Fruit fly (Drosophila melanogaster) whole organism, embryonic: Measurements from ENCODE around the gene CG11426.
A peak's percentile ranks its signal among the peaks of the same experiment; 100 is the strongest.

ENCODE experiments used
- CG10565 ChIP-seq: fragments of 200-800 bp; sonication (Bioruptor generic); optimal IDR thresholded peaks from 3 replicates; lab custom pipeline; 2016; ENCODE audit warnings: missing biosample characterization, mild to moderate bottlenecking, missing genetic modification characterization
- CG14014 ChIP-seq: fragments of 200-800 bp; sonication (Bioruptor generic); IDR thresholded peaks from 2 replicates; pipeline ENCODE4 v1.3.6; 2022; ENCODE audit warnings: missing biosample characterization, missing genetic modification characterization
- CG14441 ChIP-seq: fragments of 200-800 bp; sonication (Bioruptor generic); IDR thresholded peaks from 2 replicates; pipeline ENCODE4 v1.3.6; 2022; ENCODE audit warnings: missing biosample characterization, missing genetic modification characterization
- CG17912 ChIP-seq: fragments of 200-800 bp; sonication (Bioruptor generic); optimal IDR thresholded peaks from 2 replicates; lab custom pipeline; 2018; ENCODE audit warnings: missing biosample characterization, mild to moderate bottlenecking, missing genetic modification characterization
- CG18262 ChIP-seq: fragments of 200-800 bp; optimal IDR thresholded peaks from 3 replicates; lab custom pipeline; 2019; ENCODE audit warnings: missing biosample characterization, mild to moderate bottlenecking, missing genetic modification characterization, moderate library complexity
- CG18476 ChIP-seq: fragments of 200-800 bp; sonication (Bioruptor generic); optimal IDR thresholded peaks from 2 replicates; lab custom pipeline; 2016; ENCODE audit warnings: missing biosample characterization, mild to moderate bottlenecking, missing genetic modification characterization
- CG2199 ChIP-seq: fragments of 200-800 bp; sonication (Bioruptor generic); IDR thresholded peaks from 3 replicates; pipeline ENCODE4 v1.3.6; 2022; ENCODE audit warnings: missing biosample characterization, missing genetic modification characterization
- CG2889 ChIP-seq: fragments of 200-800 bp; sonication (Bioruptor generic); IDR thresholded peaks from 3 replicates; pipeline ENCODE4 v1.3.6; 2022; ENCODE audit warnings: missing biosample characterization, missing genetic modification characterization
- CG31365 ChIP-seq: fragments of 200-800 bp; sonication (Bioruptor generic); optimal IDR thresholded peaks from 2 replicates; lab custom pipeline; 2018; ENCODE audit warnings: missing biosample characterization, mild to moderate bottlenecking, missing genetic modification characterization
- CG32532 ChIP-seq: fragments of 200-800 bp; sonication (Bioruptor generic); IDR thresholded peaks from 2 replicates; pipeline ENCODE4 v1.3.6; 2022; ENCODE audit warnings: missing biosample characterization, missing genetic modification characterization
- CG34376 ChIP-seq: fragments of 200-800 bp; sonication (Bioruptor generic); optimal IDR thresholded peaks from 2 replicates; lab custom pipeline; 2018; ENCODE audit warnings: missing biosample characterization, mild to moderate bottlenecking, missing genetic modification characterization
- CG6272 ChIP-seq: fragments of 200-800 bp; sonication (Bioruptor generic); IDR thresholded peaks from 2 replicates; pipeline ENCODE4 v1.3.6; 2022; ENCODE audit warnings: missing biosample characterization, missing genetic modification characterization
- CG8290 ChIP-seq, 3 experiments: fragments of 200-800 bp; sonication (Bioruptor generic); optimal IDR thresholded peaks; 2 replicates each; lab custom pipeline; 2016 to 2019; ENCODE audit warnings: missing biosample characterization in 3 of 3, missing genetic modification characterization in 3 of 3, mild to moderate bottlenecking in 2 of 3, moderate library complexity in 1 of 3
- CG8388 ChIP-seq: fragments of 200-800 bp; sonication (Bioruptor generic); optimal IDR thresholded peaks from 2 replicates; lab custom pipeline; 2019; ENCODE audit warnings: missing biosample characterization, mild to moderate bottlenecking, missing genetic modification characterization, moderate library complexity
- CG8944 ChIP-seq: fragments of 200-800 bp; sonication (Bioruptor generic); optimal IDR thresholded peaks from 3 replicates; lab custom pipeline; 2016; ENCODE audit warnings: missing biosample characterization, missing genetic modification characterization
- CG9437 ChIP-seq: fragments of 200-800 bp; sonication (Bioruptor generic); optimal IDR thresholded peaks from 2 replicates; lab custom pipeline; 2018; ENCODE audit warnings: missing biosample characterization, mild to moderate bottlenecking, missing genetic modification characterization
- Dfd ChIP-seq, 2 experiments: fragments of >200 bp; optimal IDR thresholded peaks; 2 replicates each; lab custom pipeline; 2017; ENCODE audit warnings: missing biosample characterization in 2 of 2, missing genetic modification characterization in 2 of 2
- Dref ChIP-seq: fragments of 200-800 bp; sonication (Bioruptor generic); IDR thresholded peaks from 2 replicates; pipeline ENCODE4 v1.3.6; 2022; ENCODE audit warnings: missing biosample characterization, missing genetic modification characterization
- Ets65A ChIP-seq: fragments of 200-800 bp; sonication (Bioruptor generic); peaks from one replicate; lab custom pipeline; 2016; ENCODE audit warnings: missing biosample characterization, missing genetic modification characterization
- Fer1 ChIP-seq: fragments of 200-800 bp; sonication (Bioruptor generic); optimal IDR thresholded peaks from 2 replicates; lab custom pipeline; 2017; ENCODE audit warnings: missing biosample characterization, mild to moderate bottlenecking, missing genetic modification characterization
- Hr78 ChIP-seq, 2 experiments: fragments of 200-800 bp in 1 of 2; fragments of >200 bp in 1 of 2; sonication (Bioruptor generic) in 1 of 2; optimal IDR thresholded peaks; 2 replicates each; lab custom pipeline; 2017 to 2019; ENCODE audit warnings: missing biosample characterization in 2 of 2, missing genetic modification characterization in 2 of 2, mild to moderate bottlenecking in 1 of 2, moderate library complexity in 1 of 2
- Poxn ChIP-seq: fragments of 200-800 bp; sonication (Bioruptor generic); IDR thresholded peaks from 2 replicates; pipeline ENCODE4 v1.3.6; 2022; ENCODE audit warnings: missing biosample characterization, missing genetic modification characterization
- cad ChIP-seq: fragments of >200 bp; optimal IDR thresholded peaks from 2 replicates; lab custom pipeline; 2017; ENCODE audit warnings: missing biosample characterization, missing genetic modification characterization
- caup ChIP-seq: fragments of 200-800 bp; sonication (Bioruptor generic); optimal IDR thresholded peaks from 3 replicates; lab custom pipeline; 2017; ENCODE audit warnings: missing biosample characterization, mild to moderate bottlenecking, missing genetic modification characterization, moderate library complexity; ENCODE audit not compliant: severe bottlenecking
- cwo ChIP-seq: fragments of 200-800 bp; sonication (Bioruptor generic); optimal IDR thresholded peaks from 3 replicates; lab custom pipeline; 2017; ENCODE audit warnings: missing biosample characterization, missing genetic modification characterization, mild to moderate bottlenecking, moderate library complexity, missing genetic modification reagents
- dysf ChIP-seq: fragments of 200-800 bp; sonication (Bioruptor generic); IDR thresholded peaks from 3 replicates; pipeline ENCODE4 v1.3.6; 2022; ENCODE audit warnings: missing biosample characterization, missing genetic modification characterization
- emc ChIP-seq: fragments of 200-800 bp; sonication (Bioruptor generic); optimal IDR thresholded peaks from 2 replicates; lab custom pipeline; 2016; ENCODE audit warnings: missing biosample characterization, missing genetic modification characterization
- esg ChIP-seq: fragments of 200-800 bp; sonication (Bioruptor generic); conservative IDR thresholded peaks from 2 replicates; pipeline ENCODE4 v1.3.6; 2022; ENCODE audit warnings: missing biosample characterization, missing genetic modification characterization
- fru ChIP-seq: fragments of >200 bp; optimal IDR thresholded peaks from 2 replicates; lab custom pipeline; 2017
- hth ChIP-seq: fragments of >200 bp; optimal IDR thresholded peaks from 2 replicates; lab custom pipeline; 2017; ENCODE audit warnings: inconsistent platforms
- onecut ChIP-seq: fragments of 200-800 bp; sonication (Bioruptor generic); IDR thresholded peaks from 2 replicates; pipeline ENCODE4 v1.3.6; 2022; ENCODE audit warnings: missing biosample characterization, missing genetic modification characterization
- pan ChIP-seq, 4 experiments: fragments of >200 bp in 3 of 4; fragments of 200-800 bp in 1 of 4; sonication (Bioruptor generic) in 1 of 4; optimal IDR thresholded peaks in 3 of 4; IDR thresholded peaks in 1 of 4; 2 replicates each; pipeline versions ENCODE4 v1.3.6 to Lab custom; 2017 to 2022; ENCODE audit warnings: missing biosample characterization in 2 of 4, missing genetic modification characterization in 2 of 4, mixed read lengths in 1 of 4
- peb ChIP-seq: fragments of 200-800 bp; sonication (Bioruptor generic); IDR thresholded peaks from 2 replicates; pipeline ENCODE4 v1.3.6; 2022; ENCODE audit warnings: missing biosample characterization, missing genetic modification characterization
- pros ChIP-seq: fragments of 200-800 bp; sonication (Bioruptor generic); optimal IDR thresholded peaks from 3 replicates; lab custom pipeline; 2019; ENCODE audit warnings: missing biosample characterization, mild to moderate bottlenecking, missing genetic modification characterization, moderate library complexity
- ro ChIP-seq: fragments of 200-800 bp; sonication (Bioruptor generic); IDR thresholded peaks from 2 replicates; pipeline ENCODE4 v1.3.6; 2022; ENCODE audit warnings: missing biosample characterization, missing genetic modification characterization
- sd ChIP-seq: fragments of 200-800 bp; sonication (Bioruptor generic); optimal IDR thresholded peaks from 3 replicates; lab custom pipeline; 2018; ENCODE audit warnings: missing biosample characterization, mild to moderate bottlenecking, missing genetic modification characterization, moderate library complexity
- tup ChIP-seq: fragments of 200-800 bp; sonication (Bioruptor generic); optimal IDR thresholded peaks from 2 replicates; lab custom pipeline; 2016; ENCODE audit warnings: missing biosample characterization, mild to moderate bottlenecking, missing genetic modification characterization, moderate library complexity

Gene CG11426

dm6 chr3L:22471586-22472291 is 1.4 kb downstream of the CG11426 start (continued):
- TF ChIP-seq caup (GFP tag; lab: Kevin White, UChicago) (peak; percentile 78), pros (GFP tag; lab: Kevin White, UChicago) (no peak), CG8388 (GFP tag; lab: Kevin White, UChicago) (peak; percentile 30), tup (GFP tag; lab: Kevin White, UChicago) (no peak), CG6272 (GFP tag; lab: Robert Waterston, UW) (peak; percentile 19; the same call in 1 of the 2 replicates), ro (GFP tag; lab: Robert Waterston, UW) (no peak), Dref (no peak), CG2889 (GFP tag; lab: Robert Waterston, UW) (no peak), CG8944 (GFP tag; lab: Kevin White, UChicago) (no peak), onecut (GFP tag; lab: Robert Waterston, UW) (no peak), CG10565 (GFP tag; lab: Kevin White, UChicago) (no peak), Fer1 (GFP tag; lab: Kevin White, UChicago) (no peak), fru (no peak), CG31365 (no peak), CG9437 (GFP tag; lab: Kevin White, UChicago) (peak; percentile 9), CG32532 (peak; percentile 66), Poxn (GFP tag; lab: Robert Waterston, UW) (0 out of 2 replicates have a peak, but pooled peaks have one; percentile 35), CG18476 (no peak), dysf (GFP tag; lab: Robert Waterston, UW) (peak; percentile 59; the same call in 2 of the 3 replicates), esg (GFP tag; lab: Robert Waterston, UW) (0 out of 2 replicates have a peak, but pooled peaks have one; percentile 18), cad (GFP tag; lab: Kevin White, UChicago) (no peak)
- TF ChIP-seq, all 482 proteins: peak for 143

dm6 chr3L:22474081-22474845 is 3.9 kb downstream of the CG11426 start, which contains the start of gene CG11425:
CG11425 (plus strand) TSS chr3L:22474795.
- TF ChIP-seq cwo = peak; percentile 98
- no peak for TF ChIP-seq CG2199
- TF ChIP-seq Hr78 (GFP tag; optimal IDR thresholded peaks at IDR 0.05; lab: Kevin White, UChicago) = peak in 1 of 2 experiments; percentile 70
- peak; percentile 53 for TF ChIP-seq CG34376 (GFP tag; lab: Kevin White, UChicago)
- no peak for TF ChIP-seq CG18262 (tag; lab: Kevin White, UChicago)
- TF ChIP-seq emc (GFP tag; lab: Kevin White, UChicago) = no peak
- TF ChIP-seq peb (GFP tag; lab: Robert Waterston, UW) = no peak
- no peak for TF ChIP-seq CG14014 (GFP tag; lab: Robert Waterston, UW)
- no peak for TF ChIP-seq hth (lab: Kevin White, UChicago)
- TF ChIP-seq sd (tag; lab: Kevin White, UChicago) = peak; percentile 38
- TF ChIP-seq Dfd (GFP tag; optimal IDR thresholded peaks at IDR 0.05; lab: Kevin White, UChicago) = no peak

- TF ChIP-seq CG17912 (GFP tag; lab: Kevin White, UChicago) = no peak
- peak; percentile 93 for TF ChIP-seq Ets65A
- TF ChIP-seq, all 482 proteins: peak for 1
These were observed 13.1 kb downstream of the CG11426 start for dm6 chr3L:22483452-22483851.

dm6 chr3L:22497594-22497993 is 27.2 kb downstream of the CG11426 start:
- TF ChIP-seq Ets65A (peak; percentile 82), CG14441 (no peak), CG8290 (GFP tag; optimal IDR thresholded peaks at IDR 0.05; lab: Kevin White, UChicago) (peak; percentile 1), CG8290 (tag; optimal IDR thresholded peaks at IDR 0.05; lab: Kevin White, UChicago) (peak in 1 of 2 experiments; percentile 84), pan (optimal IDR thresholded peaks at IDR 0.05; lab: Kevin White, UChicago) (no peak), pan (GFP tag; optimal IDR thresholded peaks at IDR 0.05 in 1 of 2, IDR thresholded peaks at IDR 0.05 in 1 of 2) (peak in 1 of 2 experiments; percentile 7)
- TF ChIP-seq, all 482 proteins: peak for 3
